Worm (Caenorhabditis elegans) whole organism, early embryonic: ENCODE results near the gene Y54G2A.11.
"Not testable (repeated sequence)": the region's sequence is repeated elsewhere in the genome, so short reads cannot be mapped to it uniquely, and the experiment has no call there.

ENCODE experiments used
- B0310.2 ChIP-seq: sonication (generic microtip); optimal IDR thresholded peaks from 2 replicates; lab custom pipeline; 2016; ENCODE audit warnings: mild to moderate bottlenecking, missing genetic modification characterization, missing compliant biosample characterization
- F13C5.2 ChIP-seq: sonication (generic microtip); optimal IDR thresholded peaks from 2 replicates; lab custom pipeline; 2017; ENCODE audit warnings: mild to moderate bottlenecking, missing genetic modification characterization, inconsistent platforms, missing compliant biosample characterization
- aly-1 ChIP-seq: sonication (generic microtip); optimal IDR thresholded peaks from 2 replicates; lab custom pipeline; 2016; ENCODE audit warnings: missing genetic modification characterization, missing compliant biosample characterization
- ama-1 ChIP-seq: fragments of 150-350 bp; optimal IDR thresholded peaks from 2 replicates; lab custom pipeline; 2014
- ceh-13 ChIP-seq: fragments of 200-800 bp; sonication (Bioruptor generic); optimal IDR thresholded peaks from 2 replicates; lab custom pipeline; 2018; ENCODE audit warnings: mild to moderate bottlenecking, missing genetic modification characterization, missing compliant biosample characterization
- ceh-36 ChIP-seq: sonication (generic microtip); optimal IDR thresholded peaks from 2 replicates; lab custom pipeline; 2016; ENCODE audit warnings: missing genetic modification characterization, inconsistent platforms, missing compliant biosample characterization
- ets-7 ChIP-seq: sonication (generic microtip); optimal IDR thresholded peaks from 2 replicates; lab custom pipeline; 2016; ENCODE audit warnings: missing genotype, missing genetic modification characterization, missing compliant biosample characterization
- flt-1 ChIP-seq: fragments of 200-800 bp; sonication (Bioruptor generic); IDR thresholded peaks from 2 replicates; pipeline ENCODE4 v1.3.6; 2022; ENCODE audit warnings: missing genetic modification characterization, missing compliant biosample characterization
- hmbx-1 ChIP-seq: sonication (generic microtip); optimal IDR thresholded peaks from 2 replicates; lab custom pipeline; 2016; ENCODE audit warnings: mild to moderate bottlenecking, missing genetic modification characterization, missing compliant biosample characterization
- hmg-4 ChIP-seq: fragments of 200-800 bp; sonication (Bioruptor generic); optimal IDR thresholded peaks from 2 replicates; lab custom pipeline; 2018; ENCODE audit warnings: mild to moderate bottlenecking, missing genetic modification characterization, missing compliant biosample characterization
- hnd-1 ChIP-seq: sonication (generic microtip); optimal IDR thresholded peaks from 2 replicates; lab custom pipeline; 2016; ENCODE audit warnings: missing genetic modification characterization, missing compliant biosample characterization
- pes-1 ChIP-seq: fragments of 200-800 bp; sonication (Bioruptor generic); IDR thresholded peaks from 2 replicates; pipeline ENCODE4 v1.3.6; 2022; ENCODE audit warnings: missing genetic modification reagents, missing genetic modification characterization, missing compliant biosample characterization
- scrt-1 ChIP-seq: fragments of 200-800 bp; sonication (Bioruptor generic); IDR thresholded peaks from 2 replicates; pipeline ENCODE4 v1.3.6; 2022; ENCODE audit warnings: missing genetic modification characterization, missing compliant biosample characterization
- sea-1 ChIP-seq: fragments of 200-800 bp; sonication (Bioruptor generic); conservative IDR thresholded peaks from 2 replicates; pipeline ENCODE4 v1.3.6; 2022; ENCODE audit warnings: missing genetic modification characterization, missing compliant biosample characterization
- tbx-11 ChIP-seq: fragments of 200-800 bp; sonication (Bioruptor generic); IDR thresholded peaks from 2 replicates; pipeline ENCODE4 v1.3.6; 2022; ENCODE audit warnings: missing genetic modification characterization, missing compliant biosample characterization
- tbx-37 ChIP-seq: fragments of 200-800 bp; sonication (Bioruptor generic); conservative IDR thresholded peaks from 2 replicates; pipeline ENCODE4 v1.3.6; 2022; ENCODE audit warnings: missing genetic modification reagents, missing genetic modification characterization, missing compliant biosample characterization
- tra-4 ChIP-seq: sonication (generic microtip); optimal IDR thresholded peaks from 2 replicates; lab custom pipeline; 2017; ENCODE audit warnings: missing genetic modification characterization, missing compliant biosample characterization

Y54G2A.11 gene

DNA sequence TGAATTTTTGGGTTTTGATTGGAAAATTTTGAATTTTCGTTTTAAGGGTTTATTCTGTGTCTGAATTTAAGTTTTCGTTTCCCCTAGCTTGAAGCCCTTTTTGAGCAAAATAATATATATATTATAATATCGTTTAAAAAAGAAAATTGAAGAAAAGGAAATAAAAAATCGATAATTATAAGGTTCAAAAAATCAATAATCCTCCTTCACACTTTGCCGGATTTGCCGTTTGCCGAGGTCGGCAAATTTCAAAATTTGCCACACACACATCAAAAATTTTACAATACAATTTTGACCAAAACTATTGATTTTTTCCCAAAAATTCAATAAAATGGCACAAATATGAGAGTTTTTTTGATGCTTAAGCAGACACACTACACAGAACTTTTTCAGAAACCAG lies 35.0 kb downstream of the Y54G2A.11 start:
- TF ChIP-seq hmbx-1 (tag; lab: Kevin White, UChicago) (no peak), B0310.2 (tag; lab: Kevin White, UChicago) (no peak), hnd-1 (no peak), flt-1 (GFP tag; lab: Robert Waterston, UW) (no peak), tra-4 (no peak), tbx-37 (no peak), hmg-4 (no peak), sea-1 (GFP tag; lab: Robert Waterston, UW) (no peak), scrt-1 (GFP tag; lab: Robert Waterston, UW) (no peak), F13C5.2 (tag; lab: Kevin White, UChicago) (no peak), ets-7 (tag; lab: Kevin White, UChicago) (no peak), ceh-36 (tag; lab: Kevin White, UChicago) (no peak), tbx-11 (no peak), ama-1 (lab: Kevin White, UChicago) (no peak), pes-1 (GFP tag; lab: Robert Waterston, UW) (no peak)

DNA sequence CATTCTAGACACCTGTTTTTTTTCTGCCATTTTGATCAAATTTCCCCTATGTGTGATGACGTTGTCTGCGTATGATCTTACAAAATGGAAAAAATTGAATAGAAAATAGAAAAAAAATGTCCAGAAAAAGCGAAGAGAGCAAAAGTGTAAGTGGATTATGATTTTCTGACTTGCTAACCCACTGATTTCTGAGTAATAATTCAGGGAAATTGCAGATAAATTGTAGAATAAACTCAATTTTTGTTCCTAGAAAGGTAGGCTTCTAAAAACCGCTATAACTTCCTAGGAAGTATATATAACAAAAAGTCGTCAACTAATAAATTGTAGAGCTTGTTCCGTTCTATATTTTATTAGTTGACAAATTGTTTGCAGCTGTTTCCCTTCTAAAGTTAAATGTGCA lies 36.9 kb downstream of the Y54G2A.11 start:
- TF ChIP-seq aly-1 (tag; lab: Kevin White, UChicago): no peak
- TF ChIP-seq pes-1 (GFP tag; lab: Robert Waterston, UW): no peak
- no peak for TF ChIP-seq scrt-1 (GFP tag; lab: Robert Waterston, UW)
- no peak for TF ChIP-seq tbx-37
- TF ChIP-seq ceh-36 (tag; lab: Kevin White, UChicago): no peak
- TF ChIP-seq ama-1 (lab: Kevin White, UChicago): no peak
- no peak for TF ChIP-seq B0310.2 (tag; lab: Kevin White, UChicago)
- no peak for TF ChIP-seq ceh-13
- TF ChIP-seq flt-1 (GFP tag; lab: Robert Waterston, UW): no peak
- TF ChIP-seq sea-1 (GFP tag; lab: Robert Waterston, UW): no peak
- TF ChIP-seq ets-7 (tag; lab: Kevin White, UChicago): no peak
- TF ChIP-seq hmbx-1 (tag; lab: Kevin White, UChicago): no peak
- no peak for TF ChIP-seq F13C5.2 (tag; lab: Kevin White, UChicago)
- TF ChIP-seq hmg-4: no peak

DNA sequence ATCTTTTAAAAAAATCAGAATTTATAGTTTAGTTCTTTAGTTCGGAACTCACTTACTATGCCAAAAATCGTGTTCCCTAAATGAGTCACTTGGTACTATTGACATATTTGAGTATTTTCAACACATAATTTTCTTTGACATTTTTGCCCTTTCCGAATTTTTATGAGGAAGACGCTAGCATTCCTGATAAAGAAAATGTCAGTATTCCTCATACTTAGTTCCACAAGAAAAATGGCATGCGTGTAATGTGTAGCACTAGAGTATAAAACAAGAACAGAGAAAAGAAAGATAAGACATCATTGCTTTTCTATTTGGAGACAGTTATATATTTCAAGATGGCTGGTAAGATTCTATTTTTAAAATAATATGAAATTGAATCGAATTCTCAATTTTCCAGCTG lies 41.6 kb downstream of the Y54G2A.11 start, which contains the start of gene Y94H6A.2:
Gene Y94H6A.2, plus strand, starts transcription at position 336 of the 400 bp plus-strand sequence.
- TF ChIP-seq tbx-37 (no peak), F13C5.2 (tag; lab: Kevin White, UChicago) (no peak), aly-1 (tag; lab: Kevin White, UChicago) (no peak), hnd-1 (no peak), ama-1 (lab: Kevin White, UChicago) (no peak), hmg-4 (no peak), tra-4 (no peak), B0310.2 (tag; lab: Kevin White, UChicago) (no peak), flt-1 (GFP tag; lab: Robert Waterston, UW) (no peak), ceh-36 (tag; lab: Kevin White, UChicago) (no peak)

DNA sequence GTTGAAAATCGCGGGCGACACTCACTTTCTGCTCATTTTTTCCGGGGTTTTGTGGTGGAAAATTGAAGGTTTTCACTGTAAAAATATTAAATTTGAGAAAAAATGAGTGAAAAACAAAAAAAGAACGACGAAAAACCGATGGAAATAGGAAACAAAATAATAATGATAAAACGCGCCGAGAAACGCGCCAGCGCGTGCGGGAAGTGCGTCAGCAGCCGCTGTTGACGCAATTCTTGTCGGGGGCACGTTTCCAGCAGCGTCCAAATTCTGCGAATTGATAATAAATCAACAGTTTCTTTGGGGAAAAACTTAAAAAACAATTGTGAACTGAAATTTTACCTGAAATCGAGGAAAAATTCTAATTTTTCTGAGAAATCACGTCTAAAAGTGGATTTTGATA lies 45.8 kb downstream of the Y54G2A.11 start, which contains the start of gene ubxn-2:
Gene ubxn-2, minus strand, starts transcription at position 36 of the 400 bp plus-strand sequence.
- TF ChIP-seq sea-1 (GFP tag; lab: Robert Waterston, UW): no peak
- peak; percentile 50 for TF ChIP-seq tbx-37
- no peak for TF ChIP-seq ets-7 (tag; lab: Kevin White, UChicago)
- no peak for TF ChIP-seq aly-1 (tag; lab: Kevin White, UChicago)
- TF ChIP-seq ama-1 (lab: Kevin White, UChicago): no peak
- TF ChIP-seq F13C5.2 (tag; lab: Kevin White, UChicago): peak; percentile 58
- TF ChIP-seq ceh-13: no peak

DNA sequence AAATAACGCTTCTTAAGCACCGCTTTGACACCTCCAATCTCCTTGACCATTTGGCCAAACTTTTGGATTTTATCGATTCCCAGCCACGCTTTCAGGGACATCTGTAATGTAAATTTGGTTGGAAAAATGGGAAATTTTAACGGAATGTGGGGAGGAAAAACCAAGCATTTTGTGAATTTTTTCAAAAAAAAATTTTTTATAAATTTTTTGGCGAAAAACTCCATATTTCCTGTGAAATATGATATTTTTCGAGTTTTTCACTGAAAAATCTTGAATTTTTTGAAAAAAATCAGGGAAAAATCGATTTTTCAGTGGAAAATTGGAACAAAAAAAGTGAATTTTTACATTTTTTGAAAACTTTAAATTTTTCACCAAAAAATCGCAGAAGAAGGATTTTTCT lies 51.9 kb downstream of the Y54G2A.11 start, which contains the start of gene ndua-12:
Gene ndua-12, minus strand, starts transcription at position 101 of the 400 bp plus-strand sequence.
- TF ChIP-seq hnd-1; hmg-4; scrt-1 (GFP tag; lab: Robert Waterston, UW): not testable (repeated sequence)

DNA sequence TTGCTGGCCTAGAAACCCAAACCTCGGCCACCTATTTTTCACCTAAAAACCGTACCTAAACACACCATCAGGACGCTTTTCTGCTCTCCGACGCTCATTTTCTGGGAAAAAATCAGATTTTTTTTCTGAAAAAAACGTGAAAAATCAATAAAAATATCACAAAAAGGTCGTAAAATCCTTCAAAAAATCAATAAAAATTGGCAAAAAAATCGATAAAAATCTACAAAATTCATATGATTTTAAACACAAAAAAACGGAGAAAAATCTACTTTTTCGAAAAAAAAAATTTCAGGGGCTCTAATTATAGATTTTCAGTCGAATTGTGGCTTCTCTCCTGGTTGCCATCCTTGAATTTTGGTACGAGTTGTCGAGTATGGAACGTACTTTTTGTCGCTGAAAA lies 55.1 kb downstream of the Y54G2A.11 start, which contains the start of gene Y94H6A.7:
Gene Y94H6A.7, minus strand, starts transcription at position 101 of the 400 bp plus-strand sequence.
- not testable (repeated sequence) for TF ChIP-seq scrt-1, pes-1, sea-1 (GFP tag; lab: Robert Waterston, UW)
